Fruit fly (Drosophila melanogaster): ENCODE results near the gene CG10650.

The CG10650 gene

dm6 chr2L:19041590-19041989 is 45.9 kb upstream of the CG10650 start, which contains the start of gene Catsup (continued):
- TF ChIP-seq gfzf (GFP tag; optimal IDR thresholded peaks at IDR 0.05) (no peak), CG13123 (GFP tag; optimal IDR thresholded peaks at IDR 0.05) (no peak), da (GFP tag; optimal IDR thresholded peaks at IDR 0.05) (no peak), grau (tag; optimal IDR thresholded peaks at IDR 0.05) (no peak), Poxn (GFP tag; IDR thresholded peaks at IDR 0.05) (no peak), CG2678 (tag; optimal IDR thresholded peaks at IDR 0.05) (no peak), Jarid2 (GFP tag; optimal IDR thresholded peaks at IDR 0.05) (no peak), Scr (GFP tag; IDR thresholded peaks at IDR 0.05; ENCODE audit: partially characterized antibody) (peak; percentile 81), CG4820 (GFP tag; optimal IDR thresholded peaks at IDR 0.05) (no peak), eve (GFP tag; optimal IDR thresholded peaks at IDR 0.05) (no peak), CG9932 (GFP tag; IDR thresholded peaks at IDR 0.05) (no peak), CG8359 (GFP tag; optimal IDR thresholded peaks at IDR 0.05; ENCODE audit: borderline replicate concordance) (no peak), MESR4 (GFP tag; optimal IDR thresholded peaks at IDR 0.05) (peak; percentile 54), CG11085 (GFP tag; IDR thresholded peaks at IDR 0.05) (no peak), CG15514 (GFP tag; optimal IDR thresholded peaks at IDR 0.05) (peak; percentile 18), HHEX (GFP tag; optimal IDR thresholded peaks at IDR 0.05) (no peak), ssp (GFP tag; IDR thresholded peaks at IDR 0.05) (peak; percentile 74), Dll (GFP tag; IDR thresholded peaks at IDR 0.05; ENCODE audit: partially characterized antibody) (peak; percentile 85), fd3F (GFP tag; optimal IDR thresholded peaks at IDR 0.05) (no peak), gt (GFP tag; IDR thresholded peaks at IDR 0.05) (no peak), fd96Cb (tag; optimal IDR thresholded peaks at IDR 0.05) (no peak), repo (GFP tag; optimal IDR thresholded peaks at IDR 0.05) (no peak), CG11504 (tag; optimal IDR thresholded peaks at IDR 0.05) (no peak), HLH54F (GFP tag; optimal IDR thresholded peaks at IDR 0.05) (no peak), sens (GFP tag) (peak; percentile 72), NfI (GFP tag; optimal IDR thresholded peaks at IDR 0.05) (no peak), al (GFP tag; IDR thresholded peaks at IDR 0.05) (no peak), pzg (GFP tag; optimal IDR thresholded peaks at IDR 0.05) (peak; percentile 29), Mrtf (GFP tag; IDR thresholded peaks at IDR 0.05) (no peak), pros (GFP tag; optimal IDR thresholded peaks at IDR 0.05) (no peak), pnt (GFP tag; optimal IDR thresholded peaks at IDR 0.05) (no peak), CG2116 (GFP tag; optimal IDR thresholded peaks at IDR 0.05) (peak; percentile 74), CG4617 (GFP tag; optimal IDR thresholded peaks at IDR 0.05; ENCODE audit: borderline replicate concordance) (peak; percentile 17), CG12155 (GFP tag; optimal IDR thresholded peaks at IDR 0.05) (no peak), CG9437 (GFP tag; optimal IDR thresholded peaks at IDR 0.05) (peak; percentile 21), Hand (GFP tag; optimal IDR thresholded peaks at IDR 0.05) (no peak), zen (tag; optimal IDR thresholded peaks at IDR 0.05) (no peak), Awh (GFP tag; IDR thresholded peaks at IDR 0.05) (no peak), crol (GFP tag; IDR thresholded peaks at IDR 0.05) (no peak), Dek (tag; optimal IDR thresholded peaks at IDR 0.05) (no peak), CG13287 (GFP tag; IDR thresholded peaks at IDR 0.05; ENCODE audit: partially characterized antibody) (peak; percentile 84), CG7963 (GFP tag; IDR thresholded peaks at IDR 0.05; ENCODE audit: partially characterized antibody) (peak; percentile 62; the same call in 2 of the 3 replicates)

Measured in whole organism, embryonic.